Worm (Caenorhabditis elegans) whole organism, mixed stage, embryonic: ENCODE measurements around the gene pdhb-1.

Experiments
- M03D4.4 ChIP-seq: sonication (generic microtip); optimal IDR thresholded peaks from 2 replicates; lab custom pipeline; 2017; ENCODE audit warnings: mild to moderate bottlenecking, missing genetic modification characterization, missing compliant biosample characterization
- blmp-1 ChIP-seq: fragments of 150-350 bp; optimal IDR thresholded peaks from 2 replicates; lab custom pipeline; 2014; ENCODE audit warnings: missing biosample characterization, missing genetic modification characterization
- ceh-39 ChIP-seq: fragments of 150-350 bp; optimal IDR thresholded peaks from 2 replicates; lab custom pipeline; 2014; ENCODE audit warnings: missing biosample characterization, missing genetic modification characterization
- ceh-43 ChIP-seq: fragments of 200-800 bp; sonication (Bioruptor generic); optimal IDR thresholded peaks from 2 replicates; lab custom pipeline; 2018; ENCODE audit warnings: mild to moderate bottlenecking, missing genetic modification characterization, moderate library complexity, missing compliant biosample characterization
- ceh-83 ChIP-seq: fragments of 200-800 bp; sonication (Bioruptor generic); optimal IDR thresholded peaks from 2 replicates; lab custom pipeline; 2018; ENCODE audit warnings: mild to moderate bottlenecking, missing genetic modification characterization, missing compliant biosample characterization
- ces-1 ChIP-seq: fragments of 150-350 bp; optimal IDR thresholded peaks from 2 replicates; lab custom pipeline; 2014; ENCODE audit warnings: missing biosample characterization, missing genetic modification reagents, missing genetic modification characterization
- cnd-1 ChIP-seq: fragments of 200-800 bp; sonication (Bioruptor generic); optimal IDR thresholded peaks from 2 replicates; lab custom pipeline; 2018; ENCODE audit warnings: mild to moderate bottlenecking, missing genetic modification characterization, missing compliant biosample characterization
- drap-1 ChIP-seq: fragments of 200-800 bp; sonication (Bioruptor generic); optimal IDR thresholded peaks from 3 replicates; lab custom pipeline; 2018; ENCODE audit warnings: mild to moderate bottlenecking, missing genetic modification characterization, missing compliant biosample characterization
- elt-1 ChIP-seq: sonication (generic microtip); optimal IDR thresholded peaks from 2 replicates; lab custom pipeline; 2017; ENCODE audit warnings: missing genetic modification characterization, mild to moderate bottlenecking, missing compliant biosample characterization, antibody characterized with exemption, moderate library complexity, borderline replicate concordance; ENCODE audit not compliant: insufficient read depth
- flh-1 ChIP-seq: fragments of 200-800 bp; sonication (Bioruptor generic); optimal IDR thresholded peaks from 2 replicates; lab custom pipeline; 2018; ENCODE audit warnings: mild to moderate bottlenecking, missing genetic modification characterization, moderate library complexity, missing compliant biosample characterization
- hlh-1 ChIP-seq: fragments of 150-350 bp; optimal IDR thresholded peaks from 2 replicates; lab custom pipeline; 2014; ENCODE audit warnings: missing biosample characterization, missing genetic modification reagents, missing genetic modification characterization
- lin-13 ChIP-seq: fragments of 150-350 bp; optimal IDR thresholded peaks from 2 replicates; lab custom pipeline; 2014; ENCODE audit warnings: missing biosample characterization, missing genetic modification characterization
- lin-32 ChIP-seq: fragments of 200-800 bp; sonication (Bioruptor generic); optimal IDR thresholded peaks from 2 replicates; lab custom pipeline; 2018; ENCODE audit warnings: mild to moderate bottlenecking, missing genetic modification characterization, missing compliant biosample characterization
- lsy-2 ChIP-seq: fragments of 150-350 bp; optimal IDR thresholded peaks from 2 replicates; lab custom pipeline; 2014; ENCODE audit warnings: missing biosample characterization, missing genetic modification characterization
- mab-5 ChIP-seq: fragments of 150-350 bp; optimal IDR thresholded peaks from 2 replicates; lab custom pipeline; 2014; ENCODE audit warnings: missing biosample characterization, missing genetic modification characterization
- mep-1 ChIP-seq: fragments of 150-350 bp; optimal IDR thresholded peaks from 2 replicates; lab custom pipeline; 2017; ENCODE audit warnings: missing biosample characterization, missing genetic modification reagents, missing genetic modification characterization, inconsistent platforms
- mls-2 ChIP-seq: sonication (generic microtip); optimal IDR thresholded peaks from 2 replicates; lab custom pipeline; 2016; ENCODE audit warnings: mild to moderate bottlenecking, missing genetic modification characterization, moderate library complexity, missing compliant biosample characterization
- nhr-12 ChIP-seq: fragments of 150-350 bp; optimal IDR thresholded peaks from 2 replicates; lab custom pipeline; 2014; ENCODE audit warnings: missing biosample characterization, missing genetic modification characterization
- nhr-2 ChIP-seq: fragments of 150-350 bp; optimal IDR thresholded peaks from 2 replicates; lab custom pipeline; 2014; ENCODE audit warnings: missing biosample characterization, missing genetic modification characterization
- nhr-237 ChIP-seq: fragments of 150-350 bp; optimal IDR thresholded peaks from 2 replicates; lab custom pipeline; 2014; ENCODE audit warnings: missing biosample characterization, missing genetic modification characterization
- nhr-28 ChIP-seq: fragments of 150-350 bp; optimal IDR thresholded peaks from 2 replicates; lab custom pipeline; 2014; ENCODE audit warnings: missing biosample characterization, missing genetic modification characterization
- nhr-76 ChIP-seq: sonication (generic microtip); optimal IDR thresholded peaks from 2 replicates; lab custom pipeline; 2017; ENCODE audit warnings: missing biosample characterization, missing genetic modification characterization
- pha-4 ChIP-seq: fragments of 150-350 bp; optimal IDR thresholded peaks from 2 replicates; lab custom pipeline; 2018; ENCODE audit warnings: missing biosample characterization, missing genetic modification reagents, missing genetic modification characterization
- sem-2 ChIP-seq: fragments of 200-800 bp; sonication (Bioruptor generic); optimal IDR thresholded peaks from 2 replicates; lab custom pipeline; 2018; ENCODE audit warnings: mild to moderate bottlenecking, missing genetic modification characterization, missing compliant biosample characterization
- snpc-4 ChIP-seq: fragments of 150-350 bp; optimal IDR thresholded peaks from 2 replicates; lab custom pipeline; 2014; ENCODE audit warnings: missing biosample characterization, missing genetic modification characterization
- sptf-1 ChIP-seq: sonication (generic microtip); optimal IDR thresholded peaks from 2 replicates; lab custom pipeline; 2017; ENCODE audit warnings: mild to moderate bottlenecking, missing genetic modification characterization, moderate library complexity, missing compliant biosample characterization
- tbx-8 ChIP-seq: fragments of 200-800 bp; sonication (Bioruptor generic); optimal IDR thresholded peaks from 2 replicates; lab custom pipeline; 2018; ENCODE audit warnings: mild to moderate bottlenecking, missing genetic modification characterization, moderate library complexity, missing compliant biosample characterization
- unc-120 ChIP-seq: sonication (generic microtip); optimal IDR thresholded peaks from 2 replicates; lab custom pipeline; 2017; ENCODE audit warnings: missing genetic modification characterization, missing compliant biosample characterization; ENCODE audit not compliant: poor library complexity, severe bottlenecking
- unc-39 ChIP-seq: fragments of 150-350 bp; optimal IDR thresholded peaks from 2 replicates; lab custom pipeline; 2014; ENCODE audit warnings: missing biosample characterization, missing genetic modification characterization
- unc-62 ChIP-seq: fragments of 150-350 bp; optimal IDR thresholded peaks from 2 replicates; lab custom pipeline; 2014; ENCODE audit warnings: missing biosample characterization, missing genetic modification reagents, missing genetic modification characterization
- ztf-11 ChIP-seq: fragments of 150-350 bp; optimal IDR thresholded peaks from 2 replicates; lab custom pipeline; 2014; ENCODE audit warnings: missing biosample characterization, missing genetic modification characterization

pdhb-1 gene

ce11 chrIV:3442513-3442912, 43.0 kb downstream of the pdhb-1 start:
- no peak for TF ChIP-seq tbx-8
- TF ChIP-seq unc-120 = no peak
- no peak for TF ChIP-seq nhr-76 (tag; lab: Kevin White, UChicago)
- no peak for TF ChIP-seq mab-5 (tag; lab: Kevin White, UChicago)
- no peak for TF ChIP-seq unc-62
- no peak for TF ChIP-seq lin-13
- TF ChIP-seq mls-2 (tag; lab: Kevin White, UChicago) = no peak
- no peak for TF ChIP-seq lin-32 (GFP tag; lab: Kevin White, UChicago)
- TF ChIP-seq ceh-39 (tag; lab: Kevin White, UChicago) = no peak
- TF ChIP-seq sem-2 (GFP tag; lab: Kevin White, UChicago) = no peak

DNA sequence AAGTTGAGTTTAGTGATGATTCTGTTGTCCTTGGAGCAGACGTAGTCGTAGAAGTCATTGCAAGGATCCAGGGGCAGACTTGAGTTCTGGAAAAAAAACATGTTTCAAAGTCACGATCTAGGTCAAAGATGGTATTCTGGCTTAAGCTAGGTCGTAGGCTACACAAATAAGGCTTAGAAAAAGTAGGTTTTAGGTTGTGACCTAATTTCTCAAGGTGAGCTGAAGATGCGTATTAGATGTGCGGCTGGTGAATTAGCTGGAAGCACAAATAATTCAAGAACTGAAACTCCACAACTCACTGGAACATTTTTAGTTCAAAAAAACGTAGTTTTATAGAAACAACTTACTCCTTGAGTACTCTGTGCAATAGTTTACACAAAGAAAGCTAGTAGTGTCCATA, 44.6 kb downstream of the pdhb-1 start, which contains the start of gene F09D12.2:
F09D12.2 (minus strand) TSS at position 101 of the 400 bp plus-strand sequence.
- TF ChIP-seq sptf-1 (tag; lab: Kevin White, UChicago) (no peak), lin-13 (no peak), mep-1 (tag; lab: Kevin White, UChicago) (no peak), ceh-83 (no peak), mab-5 (tag; lab: Kevin White, UChicago) (no peak), unc-62 (no peak)

DNA sequence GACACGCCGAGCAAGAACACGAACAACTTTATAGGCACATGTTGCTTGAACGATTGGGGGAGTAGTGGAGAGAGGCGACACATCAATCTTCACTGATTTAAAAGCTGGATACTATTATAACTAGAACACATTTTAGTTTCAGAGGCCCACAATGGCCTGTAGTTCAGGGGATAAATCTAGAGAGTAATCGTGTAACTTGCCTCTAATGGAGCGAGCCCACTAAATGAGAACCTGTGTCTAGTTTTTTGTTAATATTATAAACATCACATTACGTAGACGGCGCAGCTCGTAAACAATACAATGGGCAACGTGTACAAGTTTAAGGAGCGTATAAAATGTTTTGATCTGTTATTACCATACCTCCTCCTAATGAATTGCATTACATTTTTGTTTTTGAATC, 45.1 kb downstream of the pdhb-1 start, which contains the start of gene F58E2.5:
F58E2.5 (plus strand) TSS at position 301 of the 400 bp plus-strand sequence.
- TF ChIP-seq lin-32 (GFP tag; lab: Kevin White, UChicago) (no peak), nhr-237 (tag; lab: Kevin White, UChicago) (no peak), ces-1 (GFP tag; lab: Kevin White, UChicago) (no peak), unc-120 (no peak), snpc-4 (tag; lab: Kevin White, UChicago) (no peak), nhr-12 (tag; lab: Kevin White, UChicago) (no peak), mab-5 (tag; lab: Kevin White, UChicago) (no peak), unc-39 (tag; lab: Kevin White, UChicago) (no peak), ceh-83 (no peak), hlh-1 (tag; lab: Kevin White, UChicago) (no peak), blmp-1 (tag; lab: Kevin White, UChicago) (no peak), ztf-11 (no peak), drap-1 (GFP tag; lab: Kevin White, UChicago) (no peak), nhr-28 (no peak), flh-1 (GFP tag; lab: Kevin White, UChicago) (no peak)

DNA sequence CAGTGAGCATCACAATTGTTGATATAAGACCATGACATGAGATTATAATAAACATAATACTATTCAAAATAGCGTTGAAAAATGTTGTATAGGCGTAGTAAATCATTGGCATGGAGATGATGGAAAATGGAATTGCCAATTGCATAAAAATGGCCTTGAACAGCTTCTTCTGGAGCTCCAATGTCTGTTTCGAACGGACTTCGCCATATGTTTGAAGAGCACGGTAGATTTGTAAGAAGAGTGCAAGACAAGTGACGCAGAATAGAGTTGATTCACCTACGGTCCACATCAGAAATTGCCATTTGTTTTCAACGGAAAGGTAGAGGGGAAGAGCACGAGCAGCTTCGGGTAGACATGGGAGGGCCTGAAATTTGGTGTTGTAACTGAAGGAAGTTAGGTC, 47.9 kb downstream of the pdhb-1 start:
- no peak for TF ChIP-seq drap-1 (GFP tag; lab: Kevin White, UChicago)
- no peak for TF ChIP-seq M03D4.4
- no peak for TF ChIP-seq lsy-2 (tag; lab: Kevin White, UChicago)
- TF ChIP-seq, all 35 proteins: peak for 0

- TF ChIP-seq lin-32 (GFP tag; lab: Kevin White, UChicago) (no peak), ceh-43 (no peak)
These were observed 53.0 kb downstream of the pdhb-1 start for ce11 chrIV:3452516-3452915.

DNA sequence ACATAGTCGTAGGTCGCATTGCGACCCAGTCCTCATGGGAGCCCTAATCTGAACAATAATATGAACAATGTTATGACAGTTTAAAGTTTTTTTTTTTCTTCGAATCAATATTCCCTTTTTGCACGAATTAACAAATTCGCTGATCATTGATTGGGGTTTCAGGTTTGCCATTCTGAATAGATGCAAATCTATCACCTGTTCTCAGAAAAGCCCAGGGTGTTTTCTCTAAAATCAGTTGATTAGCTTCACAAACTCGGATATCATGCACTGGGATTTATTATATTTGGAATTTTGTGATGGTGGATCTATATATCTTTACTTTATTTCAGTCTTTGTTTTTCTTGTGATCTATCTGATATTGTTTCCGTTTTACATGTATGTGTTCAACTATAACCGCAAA, 53.9 kb downstream of the pdhb-1 start, which contains the start of gene srz-23:
srz-23 (plus strand) TSS at position 263 of the 400 bp plus-strand sequence.
- TF ChIP-seq nhr-2 (tag; lab: Kevin White, UChicago) (no peak), elt-1 (tag; lab: Kevin White, UChicago) (no peak), snpc-4 (tag; lab: Kevin White, UChicago) (no peak), cnd-1 (tag; lab: Kevin White, UChicago) (no peak), pha-4 (no peak), ces-1 (GFP tag; lab: Kevin White, UChicago) (no peak)
